Fruit fly (Drosophila melanogaster): Measurements from ENCODE around the gene CG42342.

CG42342 gene

DNA sequence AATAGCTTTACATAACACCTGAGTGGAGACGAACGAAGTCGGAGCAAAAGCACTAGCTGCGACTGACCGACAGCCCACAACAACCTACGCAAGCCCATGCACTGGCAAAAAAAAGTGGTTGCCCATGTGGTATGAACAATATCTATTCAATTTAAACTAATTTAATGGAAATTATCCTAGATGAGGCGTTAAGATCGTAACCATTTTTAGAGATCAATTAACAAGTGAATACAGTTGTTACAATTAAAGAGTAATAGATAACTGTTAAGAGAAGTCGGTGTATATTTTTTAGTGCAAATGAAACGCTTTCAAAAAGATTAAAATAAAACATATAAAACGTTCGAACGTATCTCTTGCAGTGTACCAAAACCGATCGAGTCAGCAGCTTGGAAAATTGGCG is 6.4 kb upstream of the CG42342 start:
- no peak for TF ChIP-seq sage (GFP tag; optimal IDR thresholded peaks at IDR 0.05)
- TF ChIP-seq dmrt93B (GFP tag; optimal IDR thresholded peaks at IDR 0.05), result no peak
- no peak for TF ChIP-seq Sp1 (GFP tag; optimal IDR thresholded peaks at IDR 0.05)
- peak; percentile 16 for TF ChIP-seq h (GFP tag; optimal IDR thresholded peaks at IDR 0.05)

DNA sequence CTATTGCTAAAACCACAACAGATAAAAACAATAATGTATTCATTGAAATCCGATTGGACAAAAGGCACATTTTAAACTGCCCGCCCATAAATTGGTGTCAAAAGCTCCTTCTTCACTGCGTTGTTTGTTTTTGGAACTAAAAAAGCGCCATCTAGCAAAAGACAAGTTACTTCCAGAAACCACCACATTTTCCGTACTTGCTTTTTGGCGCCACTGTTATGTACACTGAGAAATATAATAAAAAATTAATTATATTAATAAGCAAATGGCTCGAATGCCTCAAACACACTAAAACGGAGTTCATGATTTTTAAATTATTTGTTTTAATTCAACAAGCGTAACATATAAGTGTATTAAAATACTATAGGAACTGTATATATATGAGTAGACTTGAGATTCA is 5.2 kb upstream of the CG42342 start:
- TF ChIP-seq brk (GFP tag; optimal IDR thresholded peaks at IDR 0.05), result no peak
- no peak for TF ChIP-seq CrebA (GFP tag; optimal IDR thresholded peaks at IDR 0.05; ENCODE audit: borderline replicate concordance)
- TF ChIP-seq h (GFP tag; optimal IDR thresholded peaks at IDR 0.05), result peak; percentile 67
- TF ChIP-seq GATAd (GFP tag; optimal IDR thresholded peaks at IDR 0.05), result no peak
- peak; percentile 63 for TF ChIP-seq psq (GFP tag; optimal IDR thresholded peaks at IDR 0.05)
- no peak for TF ChIP-seq Jra (GFP tag; optimal IDR thresholded peaks at IDR 0.05)
- peak; percentile 74 for TF ChIP-seq rgr (GFP tag; optimal IDR thresholded peaks at IDR 0.05)
- TF ChIP-seq Vsx2 (GFP tag; optimal IDR thresholded peaks at IDR 0.05; ENCODE audit: partially characterized antibody), result no peak
- peak; percentile 66 for TF ChIP-seq sv (GFP tag; optimal IDR thresholded peaks at IDR 0.05)
- peak; percentile 23 for TF ChIP-seq sage (GFP tag; optimal IDR thresholded peaks at IDR 0.05)
- TF ChIP-seq dsf (GFP tag; optimal IDR thresholded peaks at IDR 0.05; ENCODE audit: borderline replicate concordance), result no peak
- TF ChIP-seq pan (optimal IDR thresholded peaks at IDR 0.05), result no peak
- no peak for TF ChIP-seq usp (GFP tag; optimal IDR thresholded peaks at IDR 0.05)
- peak; percentile 26 for TF ChIP-seq CG9705 (GFP tag; optimal IDR thresholded peaks at IDR 0.05)
- TF ChIP-seq Myc (optimal IDR thresholded peaks at IDR 0.05), result peak; percentile 89
- no peak for TF ChIP-seq Hnf4 (GFP tag; optimal IDR thresholded peaks at IDR 0.05)
- peak; percentile 69 for TF ChIP-seq OdsH (GFP tag; optimal IDR thresholded peaks at IDR 0.05)
- TF ChIP-seq N (GFP tag; optimal IDR thresholded peaks at IDR 0.05), result no peak
- TF ChIP-seq Dif (GFP tag; optimal IDR thresholded peaks at IDR 0.05; ENCODE audit: partially characterized antibody), result no peak
- no peak for TF ChIP-seq Hr78 (GFP tag; optimal IDR thresholded peaks at IDR 0.05)
- no peak for TF ChIP-seq Abd-B (GFP tag; optimal IDR thresholded peaks at IDR 0.05)
- TF ChIP-seq dmrt93B (GFP tag; optimal IDR thresholded peaks at IDR 0.05), result peak; percentile 44
- TF ChIP-seq Sp1 (GFP tag; optimal IDR thresholded peaks at IDR 0.05), result no peak
- TF ChIP-seq woc (GFP tag; optimal IDR thresholded peaks at IDR 0.05), result no peak
- TF ChIP-seq br (GFP tag; optimal IDR thresholded peaks at IDR 0.05), result peak; percentile 57
- TF ChIP-seq tai (GFP tag; optimal IDR thresholded peaks at IDR 0.05), result no peak
- TF ChIP-seq fru (GFP tag; optimal IDR thresholded peaks at IDR 0.05), result peak; percentile 66
- TF ChIP-seq jim (GFP tag; optimal IDR thresholded peaks at IDR 0.05), result no peak
- no peak for TF ChIP-seq CG32264 (GFP tag; optimal IDR thresholded peaks at IDR 0.05)
- TF ChIP-seq Hr83 (GFP tag; optimal IDR thresholded peaks at IDR 0.05; ENCODE audit: poor library complexity, severe bottlenecking), result peak; percentile 80
- no peak for TF ChIP-seq Rel (GFP tag; optimal IDR thresholded peaks at IDR 0.05)
- no peak for TF ChIP-seq Rel (tag; optimal IDR thresholded peaks at IDR 0.05)
- TF ChIP-seq foxo (GFP tag; optimal IDR thresholded peaks at IDR 0.05), result peak in 1 of 2 experiments; percentile 80
- no peak for TF ChIP-seq dl (GFP tag; optimal IDR thresholded peaks at IDR 0.05; ENCODE audit: insufficient read depth in 1 of 2, partially characterized antibody in 2 of 2)
- TF ChIP-seq HLH106 (tag; optimal IDR thresholded peaks at IDR 0.05), result peak; percentile 69
- no peak for TF ChIP-seq Dfd (GFP tag; optimal IDR thresholded peaks at IDR 0.05)
- TF ChIP-seq lola (GFP tag; optimal IDR thresholded peaks at IDR 0.05), result no peak
- peak; percentile 26 for TF ChIP-seq ey (GFP tag; optimal IDR thresholded peaks at IDR 0.05)

DNA sequence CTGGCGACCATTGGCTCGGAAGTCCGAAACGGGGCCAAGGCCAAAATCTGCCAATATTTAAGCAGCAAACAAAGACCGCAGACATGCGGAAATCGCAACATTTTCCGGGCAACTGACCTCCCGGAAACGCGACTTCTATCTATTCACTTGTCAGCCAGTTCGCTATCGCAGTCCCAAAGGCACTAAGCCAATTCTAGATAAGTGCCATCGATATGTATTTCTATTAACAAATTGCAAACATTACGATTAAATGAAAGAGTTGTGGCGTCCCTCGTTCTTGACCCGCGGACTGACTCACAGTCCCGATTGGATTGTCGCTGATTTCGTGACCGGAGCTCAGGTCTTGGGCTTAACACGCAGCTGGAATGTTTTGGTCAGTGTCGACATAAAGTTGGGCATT is 3.7 kb upstream of the CG42342 start, which contains the start of gene Gr89a:
TSS of gene Gr89a (minus strand) at position 101 of the 400 bp plus-strand sequence.
- TF ChIP-seq CrebA (GFP tag; optimal IDR thresholded peaks at IDR 0.05; ENCODE audit: borderline replicate concordance) (no peak), pan (optimal IDR thresholded peaks at IDR 0.05) (no peak)

Measured in whole organism, wandering third instar larva.